Fruit fly (Drosophila melanogaster) whole organism, wandering third instar larva: ENCODE data around the gene CG9682.

Source experiments
- CG32264 ChIP-seq: fragments of 200-800 bp; sonication (Bioruptor generic); optimal IDR thresholded peaks from 2 replicates; lab custom pipeline; 2016; ENCODE audit warnings: missing biosample characterization, missing genetic modification characterization
- CrebA ChIP-seq: fragments of 200-800 bp; sonication (Bioruptor generic); optimal IDR thresholded peaks from 2 replicates; lab custom pipeline; 2016; ENCODE audit warnings: missing biosample characterization, mild to moderate bottlenecking, missing genetic modification characterization, borderline replicate concordance
- Mio ChIP-seq: sonication (Bioruptor generic); optimal IDR thresholded peaks from 2 replicates; lab custom pipeline; 2016; ENCODE audit warnings: missing biosample characterization, missing genetic modification characterization
- OdsH ChIP-seq: fragments of 200-800 bp; sonication (Bioruptor generic); optimal IDR thresholded peaks from 2 replicates; lab custom pipeline; 2016; ENCODE audit warnings: missing biosample characterization, mild to moderate bottlenecking, missing genetic modification characterization
- h ChIP-seq: fragments of 200-800 bp; sonication (Bioruptor generic); optimal IDR thresholded peaks from 3 replicates; lab custom pipeline; 2016; ENCODE audit warnings: missing biosample characterization, mild to moderate bottlenecking, missing genetic modification characterization
- tai ChIP-seq: sonication (Bioruptor generic); optimal IDR thresholded peaks from 2 replicates; lab custom pipeline; 2016; ENCODE audit warnings: missing biosample characterization, missing genetic modification characterization

dm6 chr3R:30247802-30248363, 2.8 kb upstream of the CG9682 start:
- TF ChIP-seq OdsH: no peak
- peak; percentile 40 for TF ChIP-seq CrebA (GFP tag; lab: Kevin White, UChicago)
- no peak for TF ChIP-seq h
- TF ChIP-seq Mio: no peak
- TF ChIP-seq tai (GFP tag; lab: Kevin White, UChicago): no peak
- TF ChIP-seq CG32264: no peak
